Worm (Caenorhabditis elegans): ENCODE results near the gene C35D10.7.

ce11 chrIII:4875663-4876062 is 19.7 kb downstream of the C35D10.7 start:
- no peak for TF ChIP-seq unc-39 (tag; optimal IDR thresholded peaks at IDR 0.05)
- no peak for TF ChIP-seq mep-1 (tag; optimal IDR thresholded peaks at IDR 0.05)
- TF ChIP-seq R02D3.7 (tag; optimal IDR thresholded peaks at IDR 0.05) = no peak
- no peak for TF ChIP-seq ceh-82 (tag; optimal IDR thresholded peaks at IDR 0.05)
- TF ChIP-seq rbr-2 (tag; optimal IDR thresholded peaks at IDR 0.05) = no peak
- TF ChIP-seq php-3 (GFP tag; IDR thresholded peaks at IDR 0.05) = no peak
- no peak for TF ChIP-seq lsy-2 (tag; optimal IDR thresholded peaks at IDR 0.05)
- no peak for TF ChIP-seq nhr-102 (tag; optimal IDR thresholded peaks at IDR 0.05)
- TF ChIP-seq ZK337.2 (GFP tag; IDR thresholded peaks at IDR 0.05) = no peak
- TF ChIP-seq lin-39 (tag; optimal IDR thresholded peaks at IDR 0.05) = no peak
- no peak for TF ChIP-seq hif-1 (tag; optimal IDR thresholded peaks at IDR 0.05)
- no peak for TF ChIP-seq pha-4 (GFP tag; IDR thresholded peaks at IDR 0.05)
- no peak for TF ChIP-seq pha-4 (tag; optimal IDR thresholded peaks at IDR 0.05)
- peak in 1 of 2 experiments; percentile 77 for TF ChIP-seq unc-62 (GFP tag; optimal IDR thresholded peaks at IDR 0.05 in 1 of 2)
- no peak for TF ChIP-seq unc-62 (tag; optimal IDR thresholded peaks at IDR 0.05)
- no peak for TF ChIP-seq hlh-30 (tag; optimal IDR thresholded peaks at IDR 0.05; ENCODE audit: insufficient read depth)

Data from whole organism, L4 larva.